Worm (Caenorhabditis elegans) whole organism, L3 larva: ENCODE data around the gene T20G5.13.

ENCODE experiments used
- R02D3.7 ChIP-seq: fragments of 150-350 bp; optimal IDR thresholded peaks from 2 replicates; lab custom pipeline; 2014; ENCODE audit warnings: missing biosample characterization, missing genetic modification characterization
- ZK546.5 ChIP-seq: sonication (generic microtip); optimal IDR thresholded peaks from 2 replicates; lab custom pipeline; 2017; ENCODE audit warnings: missing biosample characterization, missing genetic modification characterization
- aly-2 ChIP-seq: fragments of 150-350 bp; optimal IDR thresholded peaks from 2 replicates; lab custom pipeline; 2014; ENCODE audit warnings: missing biosample characterization, missing genetic modification characterization
- ama-1 ChIP-seq: fragments of 150-350 bp; optimal IDR thresholded peaks from 2 replicates; lab custom pipeline; 2018
- ceh-16 ChIP-seq: sonication (generic microtip); optimal IDR thresholded peaks from 2 replicates; lab custom pipeline; 2017; ENCODE audit warnings: missing biosample characterization, missing genetic modification characterization
- ceh-28 ChIP-seq: fragments of 150-350 bp; optimal IDR thresholded peaks from 2 replicates; lab custom pipeline; 2014; ENCODE audit warnings: missing biosample characterization, missing genetic modification reagents, missing genetic modification characterization
- ceh-82 ChIP-seq: fragments of 150-350 bp; optimal IDR thresholded peaks from 2 replicates; lab custom pipeline; 2014; ENCODE audit warnings: missing biosample characterization, missing genetic modification characterization
- ceh-9 ChIP-seq: sonication (generic microtip); optimal IDR thresholded peaks from 2 replicates; lab custom pipeline; 2018; ENCODE audit warnings: missing biosample characterization, missing genetic modification characterization
- daf-12 ChIP-seq: fragments of 150-350 bp; optimal IDR thresholded peaks from 2 replicates; lab custom pipeline; 2014; ENCODE audit warnings: missing biosample characterization, missing genetic modification reagents, missing genetic modification characterization
- egl-27 ChIP-seq: sonication (generic microtip); optimal IDR thresholded peaks from 4 replicates; lab custom pipeline; 2017; ENCODE audit warnings: missing biosample characterization, missing genetic modification reagents, missing genetic modification characterization
- egl-5 ChIP-seq: fragments of 150-350 bp; optimal IDR thresholded peaks from 2 replicates; lab custom pipeline; 2017; ENCODE audit warnings: missing biosample characterization, missing genetic modification reagents, missing genetic modification characterization, inconsistent platforms
- elt-1 ChIP-seq: fragments of 150-350 bp; optimal IDR thresholded peaks from 2 replicates; lab custom pipeline; 2014; ENCODE audit warnings: missing biosample characterization, missing genetic modification characterization
- elt-2 ChIP-seq: sonication (generic microtip); optimal IDR thresholded peaks from 2 replicates; lab custom pipeline; 2016; ENCODE audit warnings: missing genetic modification reagents, mild to moderate bottlenecking, missing genetic modification characterization, missing compliant biosample characterization
- elt-3 ChIP-seq, 3 experiments: fragments of 150-350 bp in 1 of 3; sonication (generic microtip) in 2 of 3; optimal IDR thresholded peaks; 2 replicates in 2 of 3; 4 replicates in 1 of 3; lab custom pipeline; 2014 to 2017; ENCODE audit warnings: missing biosample characterization in 3 of 3, missing genetic modification characterization in 3 of 3
- eor-1 ChIP-seq, 2 experiments: fragments of 150-350 bp; optimal IDR thresholded peaks; 2 replicates each; lab custom pipeline; 2014 to 2018; ENCODE audit warnings: missing biosample characterization in 2 of 2, missing genetic modification characterization in 2 of 2
- fkh-10 ChIP-seq: sonication (generic microtip); optimal IDR thresholded peaks from 2 replicates; lab custom pipeline; 2017; ENCODE audit warnings: missing biosample characterization, missing genetic modification reagents, missing genetic modification characterization
- fkh-2 ChIP-seq: fragments of 150-350 bp; optimal IDR thresholded peaks from 2 replicates; lab custom pipeline; 2014; ENCODE audit warnings: missing biosample characterization, missing genetic modification reagents, missing genetic modification characterization
- fos-1 ChIP-seq: fragments of 150-350 bp; optimal IDR thresholded peaks from 2 replicates; lab custom pipeline; 2014; ENCODE audit warnings: missing biosample characterization, missing genetic modification characterization
- hmg-11 ChIP-seq: sonication (generic microtip); optimal IDR thresholded peaks from 2 replicates; lab custom pipeline; 2016; ENCODE audit warnings: missing genetic modification characterization, missing compliant biosample characterization
- jun-1 ChIP-seq: fragments of 150-350 bp; optimal IDR thresholded peaks from 2 replicates; lab custom pipeline; 2014; ENCODE audit warnings: missing biosample characterization, missing genetic modification reagents, missing genetic modification characterization
- lin-15B ChIP-seq: fragments of 150-350 bp; optimal IDR thresholded peaks from 2 replicates; lab custom pipeline; 2014; ENCODE audit warnings: missing biosample characterization, missing genetic modification characterization
- lin-39 ChIP-seq: fragments of 150-350 bp; optimal IDR thresholded peaks from 2 replicates; lab custom pipeline; 2018; ENCODE audit warnings: missing biosample characterization, missing genetic modification reagents, missing genetic modification characterization
- lsy-12 ChIP-seq: sonication (generic microtip); optimal IDR thresholded peaks from 2 replicates; lab custom pipeline; 2016; ENCODE audit warnings: mild to moderate bottlenecking, missing genetic modification characterization, missing compliant biosample characterization
- mdl-1 ChIP-seq: fragments of 150-350 bp; optimal IDR thresholded peaks from 2 replicates; lab custom pipeline; 2014; ENCODE audit warnings: missing biosample characterization, missing genetic modification characterization
- mml-1 ChIP-seq: fragments of 150-350 bp; sonication (generic microtip); optimal IDR thresholded peaks from 3 replicates; lab custom pipeline; 2014; ENCODE audit warnings: missing biosample characterization, missing genetic modification characterization
- nfya-1 ChIP-seq: sonication (generic microtip); optimal IDR thresholded peaks from 2 replicates; lab custom pipeline; 2017; ENCODE audit warnings: missing genetic modification characterization, mild to moderate bottlenecking, missing compliant biosample characterization, antibody characterized with exemption, moderate library complexity; ENCODE audit not compliant: insufficient read depth
- nhr-11 ChIP-seq: fragments of 150-350 bp; optimal IDR thresholded peaks from 2 replicates; lab custom pipeline; 2014; ENCODE audit warnings: missing biosample characterization, missing genetic modification characterization
- nhr-12 ChIP-seq: fragments of 150-350 bp; optimal IDR thresholded peaks from 2 replicates; lab custom pipeline; 2014; ENCODE audit warnings: missing biosample characterization, missing genetic modification characterization
- nhr-23 ChIP-seq: fragments of 150-350 bp; optimal IDR thresholded peaks from 2 replicates; lab custom pipeline; 2014; ENCODE audit warnings: missing biosample characterization, missing genetic modification reagents, missing genetic modification characterization
- nhr-237 ChIP-seq: fragments of 150-350 bp; optimal IDR thresholded peaks from 2 replicates; lab custom pipeline; 2014; ENCODE audit warnings: missing biosample characterization, missing genetic modification characterization
- nhr-25 ChIP-seq: sonication (generic microtip); optimal IDR thresholded peaks from 2 replicates; lab custom pipeline; 2017; ENCODE audit warnings: missing biosample characterization, missing genetic modification characterization
- nhr-28 ChIP-seq: fragments of 150-350 bp; optimal IDR thresholded peaks from 2 replicates; lab custom pipeline; 2014; ENCODE audit warnings: missing biosample characterization, missing genetic modification characterization
- nhr-67 ChIP-seq: fragments of 150-350 bp; optimal IDR thresholded peaks from 2 replicates; lab custom pipeline; 2014; ENCODE audit warnings: missing biosample characterization, missing genetic modification characterization
- nhr-76 ChIP-seq: fragments of 150-350 bp; sonication (generic microtip); optimal IDR thresholded peaks from 5 replicates; lab custom pipeline; 2014; ENCODE audit warnings: missing biosample characterization, missing genetic modification characterization
- nhr-77 ChIP-seq: fragments of 150-350 bp; optimal IDR thresholded peaks from 2 replicates; lab custom pipeline; 2014; ENCODE audit warnings: missing biosample characterization, missing genetic modification characterization
- pha-4 ChIP-seq: fragments of 150-350 bp; optimal IDR thresholded peaks from 2 replicates; lab custom pipeline; 2014; ENCODE audit warnings: missing biosample characterization, missing genetic modification reagents, missing genetic modification characterization
- pqm-1 ChIP-seq: fragments of 150-350 bp; optimal IDR thresholded peaks from 2 replicates; lab custom pipeline; 2017; ENCODE audit warnings: missing biosample characterization, missing genetic modification characterization, inconsistent platforms
- sea-2 ChIP-seq: fragments of 150-350 bp; sonication (generic microtip); optimal IDR thresholded peaks from 4 replicates; lab custom pipeline; 2014; ENCODE audit warnings: missing biosample characterization, missing genetic modification reagents, missing genetic modification characterization
- skn-1 ChIP-seq: fragments of 150-350 bp; optimal IDR thresholded peaks from 2 replicates; lab custom pipeline; 2014; ENCODE audit warnings: missing biosample characterization, missing genetic modification characterization
- snpc-4 ChIP-seq: fragments of 150-350 bp; optimal IDR thresholded peaks from 2 replicates; lab custom pipeline; 2014; ENCODE audit warnings: missing biosample characterization, missing genetic modification characterization
- unc-39 ChIP-seq: sonication (generic microtip); optimal IDR thresholded peaks from 4 replicates; lab custom pipeline; 2017; ENCODE audit warnings: missing biosample characterization, missing genetic modification characterization
- unc-62 ChIP-seq: fragments of 150-350 bp; sonication (generic microtip); optimal IDR thresholded peaks from 4 replicates; lab custom pipeline; 2014; ENCODE audit warnings: missing biosample characterization, missing genetic modification reagents, missing genetic modification characterization
- zag-1 ChIP-seq: fragments of 150-350 bp; optimal IDR thresholded peaks from 2 replicates; lab custom pipeline; 2014; ENCODE audit warnings: missing biosample characterization, missing genetic modification characterization

T20G5.13 gene

ce11 chrIII:10209703-10210102, 8.6 kb upstream of the T20G5.13 start, which contains the start of gene T20G5.9:
T20G5.9 (plus strand) TSS chrIII:10209840.
- TF ChIP-seq ama-1: peak; percentile 33
- TF ChIP-seq zag-1 (tag; lab: Kevin White, UChicago): no peak
- no peak for TF ChIP-seq nfya-1 (tag; lab: Kevin White, UChicago)
- TF ChIP-seq nhr-12 (tag; lab: Kevin White, UChicago): no peak
- no peak for TF ChIP-seq R02D3.7 (tag; lab: Kevin White, UChicago)
- no peak for TF ChIP-seq snpc-4 (tag; lab: Kevin White, UChicago)
- no peak for TF ChIP-seq lin-15B
- TF ChIP-seq aly-2 (tag; lab: Kevin White, UChicago): peak; percentile 69
- no peak for TF ChIP-seq skn-1 (tag; lab: Kevin White, UChicago)
- no peak for TF ChIP-seq fos-1 (tag; lab: Kevin White, UChicago)
- no peak for TF ChIP-seq elt-3 (tag; optimal IDR thresholded peaks at IDR 0.05; lab: Kevin White, UChicago)
- TF ChIP-seq jun-1: no peak
- no peak for TF ChIP-seq nhr-67 (tag; lab: Kevin White, UChicago)
- TF ChIP-seq mml-1 (tag; lab: Kevin White, UChicago): no peak
- no peak for TF ChIP-seq nhr-11 (tag; lab: Kevin White, UChicago)
- TF ChIP-seq hmg-11 (tag; lab: Kevin White, UChicago): peak; percentile 8
- TF ChIP-seq, all 47 proteins: peak for 3

ce11 chrIII:10206352-10206751, 5.2 kb upstream of the T20G5.13 start:
- TF ChIP-seq nhr-28 (tag; lab: Kevin White, UChicago) (no peak), egl-27 (no peak), nhr-23 (no peak), nfya-1 (tag; lab: Kevin White, UChicago) (no peak), nhr-11 (tag; lab: Kevin White, UChicago) (no peak), nhr-12 (tag; lab: Kevin White, UChicago) (no peak), fos-1 (tag; lab: Kevin White, UChicago) (no peak)

- no peak for TF ChIP-seq ZK546.5
- TF ChIP-seq nhr-25: peak; percentile 35
- TF ChIP-seq R02D3.7 (tag; lab: Kevin White, UChicago): no peak
- peak; percentile 34 for TF ChIP-seq pha-4
- TF ChIP-seq ceh-16 (tag; lab: Kevin White, UChicago): no peak
- TF ChIP-seq elt-2: peak; percentile 44
- no peak for TF ChIP-seq eor-1 (tag; optimal IDR thresholded peaks at IDR 0.05; lab: Kevin White, UChicago)
- TF ChIP-seq fkh-10 (GFP tag; lab: Kevin White, UChicago): no peak
- TF ChIP-seq ceh-28 (tag; lab: Kevin White, UChicago): no peak
- TF ChIP-seq unc-62 (GFP tag; lab: Kevin White, UChicago): no peak
- TF ChIP-seq elt-1: no peak
- no peak for TF ChIP-seq nhr-77 (tag; lab: Kevin White, UChicago)
- no peak for TF ChIP-seq daf-12 (tag; lab: Kevin White, UChicago)
- no peak for TF ChIP-seq nhr-237 (tag; lab: Kevin White, UChicago)
- no peak for TF ChIP-seq egl-5 (tag; lab: Kevin White, UChicago)
- TF ChIP-seq pqm-1 (tag; lab: Kevin White, UChicago): no peak
- TF ChIP-seq mdl-1: no peak
- TF ChIP-seq egl-27: no peak
- no peak for TF ChIP-seq ceh-82 (tag; lab: Kevin White, UChicago)
- TF ChIP-seq aly-2 (tag; lab: Kevin White, UChicago): no peak
- no peak for TF ChIP-seq ceh-9 (tag; lab: Kevin White, UChicago)
- no peak for TF ChIP-seq elt-3 (tag; optimal IDR thresholded peaks at IDR 0.05; lab: Kevin White, UChicago)
- TF ChIP-seq nhr-76 (tag; lab: Kevin White, UChicago): no peak
- no peak for TF ChIP-seq lsy-12
- TF ChIP-seq lin-39 (tag; lab: Kevin White, UChicago): peak; percentile 31
- TF ChIP-seq mml-1 (tag; lab: Kevin White, UChicago): no peak
- peak; percentile 70 for TF ChIP-seq lin-15B
- TF ChIP-seq nhr-23: no peak
- TF ChIP-seq fkh-2 (tag; lab: Kevin White, UChicago): no peak
- no peak for TF ChIP-seq unc-39 (tag; lab: Kevin White, UChicago)
- peak; percentile 23 for TF ChIP-seq ama-1
- peak; percentile 18 for TF ChIP-seq skn-1 (tag; lab: Kevin White, UChicago)
- TF ChIP-seq nhr-28 (tag; lab: Kevin White, UChicago): no peak
- no peak for TF ChIP-seq fos-1 (tag; lab: Kevin White, UChicago)
- TF ChIP-seq sea-2 (GFP tag; lab: Kevin White, UChicago): no peak
- TF ChIP-seq jun-1: peak; percentile 17
- no peak for TF ChIP-seq zag-1 (tag; lab: Kevin White, UChicago)
- TF ChIP-seq nfya-1 (tag; lab: Kevin White, UChicago): peak; percentile 72
These were observed 2.0 kb upstream of the T20G5.13 start, which contains the start of gene chc-1 for ce11 chrIII:10202894-10203871. chc-1 (plus strand) TSS chrIII:10203821.
